Worm (Caenorhabditis elegans) whole organism, L4 larva: ENCODE measurements around the gene F23H12.10.

Source experiments
- R02D3.7 ChIP-seq: fragments of 150-350 bp; sonication (generic microtip); optimal IDR thresholded peaks from 3 replicates; lab custom pipeline; 2014; ENCODE audit warnings: missing biosample characterization, missing genetic modification characterization
- Y105C5A.15 ChIP-seq: fragments of 200-800 bp; sonication (Bioruptor generic); IDR thresholded peaks from 2 replicates; pipeline ENCODE4 v1.3.6; 2022; ENCODE audit warnings: missing genetic modification characterization, missing compliant biosample characterization
- Y48G9A.11 ChIP-seq: fragments of 200-800 bp; sonication (Bioruptor generic); IDR thresholded peaks from 2 replicates; pipeline ENCODE4 v1.3.6; 2022; ENCODE audit warnings: missing genetic modification reagents, missing genetic modification characterization, missing compliant biosample characterization
- ZK546.5 ChIP-seq, 2 experiments: sonication (generic microtip); optimal IDR thresholded peaks; 2 replicates each; lab custom pipeline; 2017; ENCODE audit warnings: missing biosample characterization in 2 of 2, missing genetic modification characterization in 2 of 2
- aha-1 ChIP-seq: fragments of 150-350 bp; peaks from one replicate; lab custom pipeline; 2014; ENCODE audit warnings: missing biosample characterization, missing genetic modification characterization
- aly-2 ChIP-seq: sonication (generic microtip); optimal IDR thresholded peaks from 2 replicates; lab custom pipeline; 2018; ENCODE audit warnings: missing biosample characterization, missing genetic modification characterization
- arid-1 ChIP-seq: fragments of 200-800 bp; sonication (Bioruptor generic); conservative IDR thresholded peaks from 2 replicates; pipeline ENCODE4 v1.3.6; 2022; ENCODE audit warnings: missing genetic modification reagents, missing genetic modification characterization, missing compliant biosample characterization
- attf-4 ChIP-seq: sonication (generic microtip); optimal IDR thresholded peaks from 3 replicates; lab custom pipeline; 2017; ENCODE audit warnings: missing biosample characterization, missing genetic modification characterization
- ces-1 ChIP-seq: fragments of 150-350 bp; sonication (generic microtip); optimal IDR thresholded peaks from 4 replicates; lab custom pipeline; 2014; ENCODE audit warnings: missing biosample characterization, missing genetic modification reagents, missing genetic modification characterization
- daf-12 ChIP-seq: fragments of 150-350 bp; optimal IDR thresholded peaks from 2 replicates; lab custom pipeline; 2014; ENCODE audit warnings: missing biosample characterization, missing genetic modification reagents, missing genetic modification characterization
- daf-16 ChIP-seq, 3 experiments: sonication (generic microtip); optimal IDR thresholded peaks; 2 replicates each; lab custom pipeline; 2016 to 2017; ENCODE audit warnings: missing genetic modification characterization in 3 of 3, missing genetic modification reagents in 3 of 3, mild to moderate bottlenecking in 2 of 3, missing compliant biosample characterization in 2 of 3, missing biosample characterization in 1 of 3, moderate library complexity in 1 of 3
- daf-19 ChIP-seq: fragments of 200-800 bp; sonication (Bioruptor generic); conservative IDR thresholded peaks from 2 replicates; pipeline ENCODE4 v1.3.6; 2022; ENCODE audit warnings: missing genetic modification characterization, missing compliant biosample characterization
- daf-8 ChIP-seq: fragments of 200-800 bp; sonication (Bioruptor generic); IDR thresholded peaks from 2 replicates; pipeline ENCODE4 v1.3.6; 2022; ENCODE audit warnings: missing genetic modification characterization, missing compliant biosample characterization
- dpl-1 ChIP-seq: fragments of 150-350 bp; optimal IDR thresholded peaks from 2 replicates; lab custom pipeline; 2014; ENCODE audit warnings: missing biosample characterization, missing genetic modification reagents, missing genetic modification characterization
- fos-1 ChIP-seq: fragments of 150-350 bp; optimal IDR thresholded peaks from 2 replicates; lab custom pipeline; 2014; ENCODE audit warnings: missing biosample characterization, missing genetic modification characterization
- hlh-30 ChIP-seq: sonication (generic microtip); optimal IDR thresholded peaks from 2 replicates; lab custom pipeline; 2017; ENCODE audit warnings: antibody characterized with exemption, mild to moderate bottlenecking, missing genetic modification characterization, missing compliant biosample characterization; ENCODE audit not compliant: insufficient read depth
- hmg-1.1 ChIP-seq: fragments of 200-800 bp; sonication (Bioruptor generic); IDR thresholded peaks from 2 replicates; pipeline ENCODE4 v1.3.6; 2022; ENCODE audit warnings: missing genetic modification reagents, missing genetic modification characterization, missing compliant biosample characterization
- lin-15B ChIP-seq: fragments of 150-350 bp; sonication (generic microtip); optimal IDR thresholded peaks from 3 replicates; lab custom pipeline; 2014; ENCODE audit warnings: missing biosample characterization, missing genetic modification characterization
- lin-29 ChIP-seq: fragments of 200-800 bp; sonication (Bioruptor generic); IDR thresholded peaks from 2 replicates; pipeline ENCODE4 v1.3.6; 2022; ENCODE audit warnings: missing genetic modification reagents, missing genetic modification characterization, missing compliant biosample characterization
- lin-38 ChIP-seq: fragments of 200-800 bp; sonication (Bioruptor generic); IDR thresholded peaks from 2 replicates; pipeline ENCODE4 v1.3.6; 2022; ENCODE audit warnings: missing genetic modification reagents, missing genetic modification characterization, missing compliant biosample characterization
- mdl-1 ChIP-seq, 2 experiments: fragments of 150-350 bp in 1 of 2; sonication (generic microtip) in 1 of 2; optimal IDR thresholded peaks; 2 replicates each; lab custom pipeline; 2014 to 2017; ENCODE audit warnings: missing biosample characterization in 2 of 2, missing genetic modification characterization in 2 of 2
- mes-2 ChIP-seq: sonication (generic microtip); optimal IDR thresholded peaks from 2 replicates; lab custom pipeline; 2016; ENCODE audit warnings: missing genotype, mild to moderate bottlenecking, missing genetic modification characterization, missing compliant biosample characterization; ENCODE audit not compliant: poor library complexity, severe bottlenecking
- mxl-2 ChIP-seq: fragments of 200-800 bp; sonication (Bioruptor generic); conservative IDR thresholded peaks from 2 replicates; pipeline ENCODE4 v1.3.6; 2022; ENCODE audit warnings: missing genetic modification reagents, missing genetic modification characterization, missing compliant biosample characterization
- mxl-3 ChIP-seq: fragments of 200-800 bp; sonication (Bioruptor generic); optimal IDR thresholded peaks from 2 replicates; lab custom pipeline; 2018; ENCODE audit warnings: mild to moderate bottlenecking, missing genetic modification characterization, missing compliant biosample characterization
- nhr-10 ChIP-seq: fragments of 150-350 bp; optimal IDR thresholded peaks from 2 replicates; lab custom pipeline; 2014; ENCODE audit warnings: missing biosample characterization, missing genetic modification characterization
- nhr-11 ChIP-seq: fragments of 150-350 bp; optimal IDR thresholded peaks from 2 replicates; lab custom pipeline; 2014; ENCODE audit warnings: missing biosample characterization, missing genetic modification characterization
- nhr-25 ChIP-seq: sonication (generic microtip); optimal IDR thresholded peaks from 2 replicates; lab custom pipeline; 2017; ENCODE audit warnings: missing genetic modification characterization, mild to moderate bottlenecking, missing compliant biosample characterization, antibody characterized with exemption, moderate library complexity, borderline replicate concordance; ENCODE audit not compliant: insufficient read depth
- nhr-28 ChIP-seq: fragments of 150-350 bp; optimal IDR thresholded peaks from 2 replicates; lab custom pipeline; 2014; ENCODE audit warnings: missing biosample characterization, missing genetic modification characterization
- nhr-41 ChIP-seq: fragments of 200-800 bp; sonication (Bioruptor generic); IDR thresholded peaks from 2 replicates; pipeline ENCODE4 v1.3.6; 2022; ENCODE audit warnings: missing genetic modification reagents, missing genetic modification characterization, missing compliant biosample characterization
- nhr-42 ChIP-seq: fragments of 200-800 bp; sonication (Bioruptor generic); IDR thresholded peaks from 2 replicates; pipeline ENCODE4 v1.3.6; 2022; ENCODE audit warnings: missing genetic modification characterization, missing compliant biosample characterization
- nhr-6 ChIP-seq: fragments of 150-350 bp; optimal IDR thresholded peaks from 2 replicates; lab custom pipeline; 2014; ENCODE audit warnings: missing biosample characterization, missing genetic modification characterization
- rbr-2 ChIP-seq: sonication (generic microtip); optimal IDR thresholded peaks from 2 replicates; lab custom pipeline; 2016; ENCODE audit warnings: missing genotype, missing genetic modification characterization, missing compliant biosample characterization
- snpc-4 ChIP-seq: fragments of 150-350 bp; optimal IDR thresholded peaks from 2 replicates; lab custom pipeline; 2014; ENCODE audit warnings: missing biosample characterization, missing genetic modification characterization
- spr-1 ChIP-seq: sonication (generic microtip); optimal IDR thresholded peaks from 2 replicates; lab custom pipeline; 2016; ENCODE audit warnings: mild to moderate bottlenecking, missing genetic modification characterization, missing compliant biosample characterization
- tag-97 ChIP-seq: fragments of 200-800 bp; sonication (Bioruptor generic); IDR thresholded peaks from 2 replicates; pipeline ENCODE4 v1.3.6; 2022; ENCODE audit warnings: missing genetic modification characterization, missing compliant biosample characterization
- tra-1 ChIP-seq: fragments of 200-800 bp; sonication (Bioruptor generic); IDR thresholded peaks from 2 replicates; pipeline ENCODE4 v1.3.6; 2022; ENCODE audit warnings: missing genetic modification reagents, missing genetic modification characterization, missing compliant biosample characterization
- unc-130 ChIP-seq: sonication (generic microtip); optimal IDR thresholded peaks from 2 replicates; lab custom pipeline; 2016; ENCODE audit warnings: missing genetic modification reagents, missing genetic modification characterization, missing compliant biosample characterization
- vab-7 ChIP-seq: fragments of 200-800 bp; sonication (Bioruptor generic); IDR thresholded peaks from 2 replicates; pipeline ENCODE4 v1.3.6; 2022; ENCODE audit warnings: missing genetic modification reagents, missing genetic modification characterization, missing compliant biosample characterization
- zfp-3 ChIP-seq: fragments of 200-800 bp; sonication (Bioruptor generic); conservative IDR thresholded peaks from 2 replicates; pipeline ENCODE4 v1.3.6; 2022; ENCODE audit warnings: missing genetic modification reagents, missing genetic modification characterization, missing compliant biosample characterization
- zip-2 ChIP-seq: fragments of 150-350 bp; optimal IDR thresholded peaks from 2 replicates; lab custom pipeline; 2014; ENCODE audit warnings: missing biosample characterization, missing genetic modification characterization

F23H12.10 gene

DNA sequence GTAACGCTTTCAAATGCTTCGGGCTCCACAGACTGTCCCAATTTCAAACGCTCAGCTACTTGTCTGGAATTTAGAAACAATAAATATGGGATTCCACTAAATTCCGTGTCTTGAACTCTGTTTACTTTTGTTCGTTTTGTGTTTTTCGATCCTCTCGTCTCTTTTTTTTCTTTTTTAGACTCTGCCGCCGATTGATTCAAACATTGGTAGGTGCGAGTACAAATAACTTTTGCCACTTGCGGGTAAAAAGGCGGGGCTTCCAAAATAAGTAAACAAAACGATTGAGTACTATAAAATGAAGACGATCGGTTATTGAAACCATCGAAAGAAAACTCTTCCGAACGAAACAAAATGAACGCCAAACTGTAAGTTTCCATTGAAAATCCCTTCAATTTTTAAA, 9.0 kb downstream of the F23H12.10 start, which contains the start of gene fipr-2:
Gene fipr-2, plus strand, starts transcription at position 245 of the 400 bp plus-strand sequence.
- no peak for TF ChIP-seq nhr-42 (GFP tag; lab: Robert Waterston, UW)
- no peak for TF ChIP-seq lin-15B (tag; lab: Kevin White, UChicago)
- no peak for TF ChIP-seq nhr-6 (tag; lab: Kevin White, UChicago)
- no peak for TF ChIP-seq rbr-2 (tag; lab: Kevin White, UChicago)
- TF ChIP-seq ces-1 (GFP tag; lab: Kevin White, UChicago), result no peak
- no peak for TF ChIP-seq nhr-11 (tag; lab: Kevin White, UChicago)
- TF ChIP-seq dpl-1 (GFP tag; lab: Kevin White, UChicago), result no peak
- TF ChIP-seq nhr-10 (tag; lab: Kevin White, UChicago), result no peak

- no peak for TF ChIP-seq hmg-1.1 (GFP tag; lab: Robert Waterston, UW)
- no peak for TF ChIP-seq daf-8
- TF ChIP-seq tag-97 (GFP tag; lab: Robert Waterston, UW), result no peak
- TF ChIP-seq nhr-42 (GFP tag; lab: Robert Waterston, UW), result no peak
- TF ChIP-seq nhr-25 (tag; lab: Kevin White, UChicago), result no peak
- no peak for TF ChIP-seq daf-16 (GFP tag; optimal IDR thresholded peaks at IDR 0.05; lab: Kevin White, UChicago)
- TF ChIP-seq daf-16 (tag; optimal IDR thresholded peaks at IDR 0.05; lab: Kevin White, UChicago), result no peak
- no peak for TF ChIP-seq spr-1 (tag; lab: Kevin White, UChicago)
- no peak for TF ChIP-seq Y105C5A.15 (GFP tag; lab: Robert Waterston, UW)
- TF ChIP-seq ZK546.5 (tag; optimal IDR thresholded peaks at IDR 0.05; lab: Kevin White, UChicago), result no peak
- TF ChIP-seq unc-130 (GFP tag; lab: Kevin White, UChicago), result no peak
- no peak for TF ChIP-seq nhr-41
- TF ChIP-seq attf-4 (tag; lab: Kevin White, UChicago), result no peak
- no peak for TF ChIP-seq mxl-3 (GFP tag; lab: Kevin White, UChicago)
- TF ChIP-seq tra-1 (GFP tag; lab: Robert Waterston, UW), result no peak
- TF ChIP-seq daf-19, result no peak
- no peak for TF ChIP-seq zip-2 (tag; lab: Kevin White, UChicago)
- TF ChIP-seq daf-12 (tag; lab: Kevin White, UChicago), result no peak
- no peak for TF ChIP-seq fos-1
Measured at ce11 chrV:12361644-12362043, 12.4 kb downstream of the F23H12.10 start, which contains the start of gene fipr-1. Gene fipr-1 (minus strand): TSS chrV:12361744.

DNA sequence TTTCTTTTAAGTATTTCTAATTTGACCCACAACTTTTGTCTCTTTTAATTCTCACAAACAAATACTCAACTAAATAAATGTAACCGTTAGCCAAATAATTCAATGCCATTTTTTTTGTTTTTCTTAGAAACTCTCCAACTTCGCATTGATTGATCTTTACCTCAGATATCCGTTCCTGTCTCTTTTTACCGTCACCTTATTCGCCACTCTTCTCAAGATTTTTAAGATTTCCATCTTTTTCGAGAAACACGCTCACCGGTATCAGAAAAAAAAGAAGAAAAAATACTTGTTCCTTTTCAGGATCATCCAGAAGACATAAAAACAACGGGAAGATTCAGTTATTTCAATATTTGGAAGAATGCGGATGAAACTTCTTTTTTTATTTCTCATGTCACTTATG, 15.7 kb downstream of the F23H12.10 start, which contains the start of gene F23H12.5:
Gene F23H12.5, plus strand, starts transcription at position 301 of the 400 bp plus-strand sequence.
- TF ChIP-seq fos-1 (no peak), Y48G9A.11 (no peak), lin-29 (GFP tag; lab: Robert Waterston, UW) (no peak), hlh-30 (tag; lab: Kevin White, UChicago) (no peak), aly-2 (tag; lab: Kevin White, UChicago) (no peak), zip-2 (tag; lab: Kevin White, UChicago) (no peak), R02D3.7 (no peak), hmg-1.1 (GFP tag; lab: Robert Waterston, UW) (no peak), lin-38 (GFP tag; lab: Robert Waterston, UW) (no peak), mxl-2 (GFP tag; lab: Robert Waterston, UW) (no peak), nhr-11 (tag; lab: Kevin White, UChicago) (no peak), mes-2 (tag; lab: Kevin White, UChicago) (no peak), arid-1 (GFP tag; lab: Robert Waterston, UW) (no peak), aha-1 (tag; lab: Kevin White, UChicago) (no peak), vab-7 (GFP tag; lab: Robert Waterston, UW) (no peak), zfp-3 (GFP tag; lab: Robert Waterston, UW) (no peak), nhr-28 (tag; lab: Kevin White, UChicago) (no peak), mdl-1 (tag; optimal IDR thresholded peaks at IDR 0.05; lab: Kevin White, UChicago) (no peak), snpc-4 (no peak)
